Worm (Caenorhabditis elegans): ENCODE data around the gene C07A9.5.

- TF ChIP-seq dao-5 (tag; optimal IDR thresholded peaks at IDR 0.05) (no peak), him-1 (tag; optimal IDR thresholded peaks at IDR 0.05) (no peak), W03F9.2 (tag; optimal IDR thresholded peaks at IDR 0.05) (no peak)
Observed at ce11 chrIII:9655802-9656201, 26.8 kb downstream of the C07A9.5 start, which contains the start of gene C15H7.4.

Measured in whole organism, L4/young adult.